Fruit fly (Drosophila melanogaster): ENCODE results near the gene CG9213.

Gene CG9213

DNA sequence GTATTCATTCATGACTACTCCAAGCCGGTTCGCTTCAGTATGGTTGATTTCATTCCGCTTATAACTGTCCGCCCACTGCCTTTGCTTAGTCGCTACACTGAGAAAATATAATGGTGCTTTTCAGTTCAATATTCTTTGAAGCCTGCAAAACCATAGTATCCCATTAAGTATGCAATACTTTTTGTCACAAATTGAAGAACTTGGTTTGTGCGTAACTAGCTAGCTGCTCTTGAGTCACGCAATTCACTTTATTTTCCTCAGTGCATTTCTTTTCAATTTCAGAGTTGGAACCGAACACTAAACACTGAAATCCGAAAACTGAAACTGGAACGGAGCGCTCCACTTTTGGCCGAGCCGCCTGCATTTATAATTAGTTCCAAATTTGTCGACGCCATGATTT is 25.4 kb upstream of the CG9213 start (continued):
- no peak for TF ChIP-seq sna (GFP tag; IDR thresholded peaks at IDR 0.05; ENCODE audit: partially characterized antibody)
- TF ChIP-seq CG11456 (GFP tag; IDR thresholded peaks at IDR 0.05), result peak; percentile 77; the same call in 2 of the 3 replicates
- TF ChIP-seq CG7745 (tag; optimal IDR thresholded peaks at IDR 0.05), result no peak
- TF ChIP-seq kni (GFP tag; optimal IDR thresholded peaks at IDR 0.05), result no peak
- peak; percentile 11 for TF ChIP-seq Max (GFP tag; optimal IDR thresholded peaks at IDR 0.05)
- TF ChIP-seq al (GFP tag; IDR thresholded peaks at IDR 0.05), result no peak
- TF ChIP-seq CG13894 (tag; optimal IDR thresholded peaks at IDR 0.05), result no peak

DNA sequence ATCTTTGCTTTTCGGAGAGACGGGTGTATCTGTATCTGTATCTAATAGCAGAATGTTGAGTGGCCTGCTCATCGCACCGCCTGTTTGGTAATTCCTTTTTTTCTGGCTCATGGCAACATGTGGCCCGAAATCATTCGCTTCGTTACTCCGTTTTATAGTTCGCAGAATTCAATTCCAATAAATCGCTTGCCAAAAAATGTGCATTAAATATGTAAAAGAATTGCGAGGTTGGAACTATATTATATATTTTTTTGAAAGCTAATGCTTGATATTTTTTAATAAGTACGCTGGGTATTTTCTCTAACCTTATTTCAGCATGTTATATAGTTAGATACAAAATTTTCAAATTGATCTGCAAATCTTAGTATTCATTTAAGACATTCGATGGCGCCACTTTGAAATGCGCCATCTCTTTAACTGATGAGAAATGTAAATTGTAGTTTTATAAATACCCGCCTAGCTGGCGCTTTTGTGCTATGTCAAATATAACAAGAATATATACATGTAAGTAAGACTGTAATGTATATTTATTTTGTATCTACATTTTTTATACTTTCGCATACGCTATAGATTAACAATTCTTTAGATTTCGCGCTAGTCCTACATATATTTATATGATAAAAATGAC is 20.0 kb upstream of the CG9213 start:
- TF ChIP-seq tgo (GFP tag; IDR thresholded peaks at IDR 0.05), result peak; percentile 49; the same call in 2 of the 3 replicates
- no peak for TF ChIP-seq CG8924 (tag; optimal IDR thresholded peaks at IDR 0.05)
- no peak for TF ChIP-seq CrebB (tag; optimal IDR thresholded peaks at IDR 0.05)
- no peak for TF ChIP-seq CG10462 (GFP tag; optimal IDR thresholded peaks at IDR 0.05)
- no peak for TF ChIP-seq BtbVII (GFP tag; optimal IDR thresholded peaks at IDR 0.05)
- TF ChIP-seq Hsf (GFP tag; optimal IDR thresholded peaks at IDR 0.05), result peak; percentile 30
- TF ChIP-seq CG18011 (GFP tag; optimal IDR thresholded peaks at IDR 0.05), result no peak
- no peak for TF ChIP-seq CG9609 (GFP tag; optimal IDR thresholded peaks at IDR 0.05)
- no peak for TF ChIP-seq kni (GFP tag; optimal IDR thresholded peaks at IDR 0.05)
- peak; percentile 23 for TF ChIP-seq PHDP (tag; optimal IDR thresholded peaks at IDR 0.05)
- TF ChIP-seq usp (GFP tag; optimal IDR thresholded peaks at IDR 0.05), result no peak
- TF ChIP-seq CG8765 (GFP tag; IDR thresholded peaks at IDR 0.05), result no peak; the same call in 1 of the 2 replicates
- TF ChIP-seq cas (GFP tag; IDR thresholded peaks at IDR 0.05), result no peak
- no peak for TF ChIP-seq CG12659 (GFP tag; optimal IDR thresholded peaks at IDR 0.05)
- no peak for TF ChIP-seq fd96Cb (tag; optimal IDR thresholded peaks at IDR 0.05)
- TF ChIP-seq CG1024 (GFP tag; IDR thresholded peaks at IDR 0.05), result no peak
- peak; percentile 29; the same call in 1 of the 2 replicates for TF ChIP-seq ato (GFP tag; IDR thresholded peaks at IDR 0.05; ENCODE audit: partially characterized antibody)
- TF ChIP-seq C15 (GFP tag; IDR thresholded peaks at IDR 0.05), result no peak
- TF ChIP-seq D (optimal IDR thresholded peaks at IDR 0.05), result no peak
- no peak for TF ChIP-seq D (GFP tag; optimal IDR thresholded peaks at IDR 0.05)
- TF ChIP-seq dm (GFP tag; optimal IDR thresholded peaks at IDR 0.05), result no peak
- TF ChIP-seq peb (GFP tag; IDR thresholded peaks at IDR 0.05), result no peak
- TF ChIP-seq gsb-n (tag; optimal IDR thresholded peaks at IDR 0.05), result no peak
- no peak for TF ChIP-seq CG6854 (GFP tag; optimal IDR thresholded peaks at IDR 0.05)
- TF ChIP-seq slp2 (GFP tag; optimal IDR thresholded peaks at IDR 0.05), result no peak
- no peak for TF ChIP-seq mirr (GFP tag; optimal IDR thresholded peaks at IDR 0.05)
- no peak for TF ChIP-seq vfl (GFP tag; optimal IDR thresholded peaks at IDR 0.05)
- no peak for TF ChIP-seq CG8388 (GFP tag; optimal IDR thresholded peaks at IDR 0.05)
- no peak for TF ChIP-seq yki (optimal IDR thresholded peaks at IDR 0.05)
- TF ChIP-seq dmrt11E (tag; optimal IDR thresholded peaks at IDR 0.05), result peak; percentile 11
- TF ChIP-seq pum (GFP tag; optimal IDR thresholded peaks at IDR 0.05), result no peak
- no peak for TF ChIP-seq CG6683 (GFP tag; optimal IDR thresholded peaks at IDR 0.05)
- no peak for TF ChIP-seq pfk (GFP tag; optimal IDR thresholded peaks at IDR 0.05)
- TF ChIP-seq H15 (GFP tag; IDR thresholded peaks at IDR 0.05), result peak; percentile 50; the same call in 1 of the 3 replicates
- TF ChIP-seq Dp (GFP tag; optimal IDR thresholded peaks at IDR 0.05), result peak; percentile 51
- no peak for TF ChIP-seq kay (GFP tag; optimal IDR thresholded peaks at IDR 0.05)
- no peak for TF ChIP-seq Dip2 (GFP tag; IDR thresholded peaks at IDR 0.05)
- 0 out of 2 replicates have a peak, but pooled peaks have one; percentile 22 for TF ChIP-seq MBD-R2 (GFP tag; IDR thresholded peaks at IDR 0.05)
- TF ChIP-seq CG12236 (GFP tag; optimal IDR thresholded peaks at IDR 0.05), result no peak
- no peak for TF ChIP-seq wor (GFP tag; IDR thresholded peaks at IDR 0.05)
- TF ChIP-seq chm (GFP tag; IDR thresholded peaks at IDR 0.05), result no peak
- no peak for TF ChIP-seq btn (GFP tag; optimal IDR thresholded peaks at IDR 0.05)
- TF ChIP-seq Spps (tag; optimal IDR thresholded peaks at IDR 0.05), result no peak
- no peak for TF ChIP-seq tll (GFP tag; optimal IDR thresholded peaks at IDR 0.05)
